Worm (Caenorhabditis elegans) whole organism, early embryonic: ENCODE results near the gene K11D12.11.

Experiments used
- B0310.2 ChIP-seq: sonication (generic microtip); optimal IDR thresholded peaks from 2 replicates; lab custom pipeline; 2016; ENCODE audit warnings: mild to moderate bottlenecking, missing genetic modification characterization, missing compliant biosample characterization
- F13C5.2 ChIP-seq: sonication (generic microtip); optimal IDR thresholded peaks from 2 replicates; lab custom pipeline; 2017; ENCODE audit warnings: mild to moderate bottlenecking, missing genetic modification characterization, inconsistent platforms, missing compliant biosample characterization
- aly-1 ChIP-seq: sonication (generic microtip); optimal IDR thresholded peaks from 2 replicates; lab custom pipeline; 2016; ENCODE audit warnings: missing genetic modification characterization, missing compliant biosample characterization
- ama-1 ChIP-seq: fragments of 150-350 bp; optimal IDR thresholded peaks from 2 replicates; lab custom pipeline; 2014
- ceh-13 ChIP-seq: fragments of 200-800 bp; sonication (Bioruptor generic); optimal IDR thresholded peaks from 2 replicates; lab custom pipeline; 2018; ENCODE audit warnings: mild to moderate bottlenecking, missing genetic modification characterization, missing compliant biosample characterization
- ceh-36 ChIP-seq: sonication (generic microtip); optimal IDR thresholded peaks from 2 replicates; lab custom pipeline; 2016; ENCODE audit warnings: missing genetic modification characterization, inconsistent platforms, missing compliant biosample characterization
- ets-7 ChIP-seq: sonication (generic microtip); optimal IDR thresholded peaks from 2 replicates; lab custom pipeline; 2016; ENCODE audit warnings: missing genotype, missing genetic modification characterization, missing compliant biosample characterization
- flt-1 ChIP-seq: fragments of 200-800 bp; sonication (Bioruptor generic); IDR thresholded peaks from 2 replicates; pipeline ENCODE4 v1.3.6; 2022; ENCODE audit warnings: missing genetic modification characterization, missing compliant biosample characterization
- hmbx-1 ChIP-seq: sonication (generic microtip); optimal IDR thresholded peaks from 2 replicates; lab custom pipeline; 2016; ENCODE audit warnings: mild to moderate bottlenecking, missing genetic modification characterization, missing compliant biosample characterization
- hmg-4 ChIP-seq: fragments of 200-800 bp; sonication (Bioruptor generic); optimal IDR thresholded peaks from 2 replicates; lab custom pipeline; 2018; ENCODE audit warnings: mild to moderate bottlenecking, missing genetic modification characterization, missing compliant biosample characterization
- hnd-1 ChIP-seq: sonication (generic microtip); optimal IDR thresholded peaks from 2 replicates; lab custom pipeline; 2016; ENCODE audit warnings: missing genetic modification characterization, missing compliant biosample characterization
- pes-1 ChIP-seq: fragments of 200-800 bp; sonication (Bioruptor generic); IDR thresholded peaks from 2 replicates; pipeline ENCODE4 v1.3.6; 2022; ENCODE audit warnings: missing genetic modification reagents, missing genetic modification characterization, missing compliant biosample characterization
- scrt-1 ChIP-seq: fragments of 200-800 bp; sonication (Bioruptor generic); IDR thresholded peaks from 2 replicates; pipeline ENCODE4 v1.3.6; 2022; ENCODE audit warnings: missing genetic modification characterization, missing compliant biosample characterization
- sea-1 ChIP-seq: fragments of 200-800 bp; sonication (Bioruptor generic); conservative IDR thresholded peaks from 2 replicates; pipeline ENCODE4 v1.3.6; 2022; ENCODE audit warnings: missing genetic modification characterization, missing compliant biosample characterization
- tbx-11 ChIP-seq: fragments of 200-800 bp; sonication (Bioruptor generic); IDR thresholded peaks from 2 replicates; pipeline ENCODE4 v1.3.6; 2022; ENCODE audit warnings: missing genetic modification characterization, missing compliant biosample characterization
- tbx-37 ChIP-seq: fragments of 200-800 bp; sonication (Bioruptor generic); conservative IDR thresholded peaks from 2 replicates; pipeline ENCODE4 v1.3.6; 2022; ENCODE audit warnings: missing genetic modification reagents, missing genetic modification characterization, missing compliant biosample characterization
- tra-4 ChIP-seq: sonication (generic microtip); optimal IDR thresholded peaks from 2 replicates; lab custom pipeline; 2017; ENCODE audit warnings: missing genetic modification characterization, missing compliant biosample characterization

The K11D12.11 gene

ce11 chrV:5031764-5032163 lies 7.6 kb downstream of the K11D12.11 start:
- TF ChIP-seq scrt-1 (GFP tag; lab: Robert Waterston, UW) (no peak), tbx-37 (GFP tag; lab: Robert Waterston, UW) (no peak), ets-7 (tag; lab: Kevin White, UChicago) (no peak), flt-1 (GFP tag; lab: Robert Waterston, UW) (no peak), tra-4 (no peak), hnd-1 (tag; lab: Kevin White, UChicago) (no peak), F13C5.2 (tag; lab: Kevin White, UChicago) (no peak), ceh-36 (no peak), B0310.2 (tag; lab: Kevin White, UChicago) (no peak), aly-1 (tag; lab: Kevin White, UChicago) (no peak)

DNA sequence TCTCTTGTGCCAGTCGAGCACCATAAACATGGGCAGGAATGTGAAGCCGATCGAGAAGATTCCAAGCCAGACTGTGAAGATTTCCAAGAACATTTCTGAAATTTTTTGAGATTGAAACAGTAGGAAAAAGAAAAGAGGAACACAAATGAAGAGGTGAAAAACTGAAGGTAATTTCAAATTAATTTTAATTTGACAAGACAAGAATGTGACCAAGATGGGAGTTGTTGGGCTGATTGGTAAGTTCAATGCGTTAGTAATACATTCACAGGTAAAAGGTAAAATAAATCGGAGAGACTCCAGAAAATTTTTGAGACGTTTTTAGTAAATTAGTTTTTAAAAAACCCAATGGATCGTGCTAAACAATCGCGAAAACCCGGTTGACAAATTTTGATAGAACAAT lies 8.7 kb downstream of the K11D12.11 start, which contains the start of gene swt-7:
swt-7 (minus strand) TSS at position 101 of the 400 bp plus-strand sequence.
- TF ChIP-seq ama-1 (lab: Kevin White, UChicago) (no peak), ceh-13 (GFP tag; lab: Kevin White, UChicago) (no peak), aly-1 (tag; lab: Kevin White, UChicago) (no peak), tbx-11 (no peak), ceh-36 (no peak)

DNA sequence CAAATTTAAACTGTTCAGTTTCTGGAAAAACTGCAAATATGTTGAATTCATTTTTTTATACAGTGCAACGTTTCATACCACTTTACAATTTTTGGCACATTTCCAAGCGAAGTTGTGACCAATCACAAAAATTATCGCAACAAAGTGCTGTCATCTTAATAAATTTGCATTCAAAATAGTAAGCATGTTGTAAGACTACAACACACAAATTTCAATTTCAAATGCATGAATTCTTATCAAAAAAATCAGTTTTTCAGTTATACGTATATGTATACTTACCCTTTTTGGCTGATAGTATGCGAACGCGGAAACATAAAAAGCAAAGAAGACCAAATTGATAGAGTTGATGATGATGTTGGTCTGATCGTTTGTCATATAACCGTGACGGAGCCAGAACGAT lies 9.2 kb downstream of the K11D12.11 start:
- TF ChIP-seq hmg-4 (GFP tag; lab: Kevin White, UChicago) (no peak), ama-1 (lab: Kevin White, UChicago) (no peak), B0310.2 (tag; lab: Kevin White, UChicago) (no peak), ceh-13 (GFP tag; lab: Kevin White, UChicago) (no peak)

DNA sequence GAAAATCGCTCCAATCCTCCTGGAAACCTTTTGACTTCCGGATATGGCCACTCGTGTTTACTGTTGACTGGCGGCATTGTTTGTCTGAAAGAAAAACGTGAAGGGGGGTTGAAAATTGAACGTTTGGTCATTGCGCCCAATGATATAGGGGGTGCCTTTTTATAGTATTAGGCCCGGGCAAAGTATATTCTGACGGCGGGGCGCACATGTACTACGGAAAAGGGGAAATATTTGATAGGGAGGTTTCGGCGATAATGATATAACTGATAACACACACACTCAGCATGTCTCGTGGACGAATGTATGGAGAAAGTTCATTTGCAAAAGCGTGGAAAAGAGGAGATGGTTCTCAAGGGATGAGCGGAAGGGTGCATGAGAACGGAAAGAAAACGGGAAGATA lies 11.8 kb downstream of the K11D12.11 start, which contains the start of gene cpt-4:
cpt-4 (minus strand) TSS at position 84 of the 400 bp plus-strand sequence.
- TF ChIP-seq B0310.2 (tag; lab: Kevin White, UChicago) = no peak
- TF ChIP-seq aly-1 (tag; lab: Kevin White, UChicago) = no peak
- TF ChIP-seq sea-1 = no peak
- TF ChIP-seq hmbx-1 (tag; lab: Kevin White, UChicago) = no peak
- TF ChIP-seq scrt-1 (GFP tag; lab: Robert Waterston, UW) = no peak
- no peak for TF ChIP-seq tra-4
- no peak for TF ChIP-seq ama-1 (lab: Kevin White, UChicago)
- no peak for TF ChIP-seq F13C5.2 (tag; lab: Kevin White, UChicago)
- TF ChIP-seq ets-7 (tag; lab: Kevin White, UChicago) = no peak
- no peak for TF ChIP-seq pes-1 (GFP tag; lab: Robert Waterston, UW)
- TF ChIP-seq tbx-37 (GFP tag; lab: Robert Waterston, UW) = no peak
- no peak for TF ChIP-seq ceh-13 (GFP tag; lab: Kevin White, UChicago)
- no peak for TF ChIP-seq flt-1 (GFP tag; lab: Robert Waterston, UW)
- no peak for TF ChIP-seq tbx-11
- TF ChIP-seq hmg-4 (GFP tag; lab: Kevin White, UChicago) = no peak
- TF ChIP-seq hnd-1 (tag; lab: Kevin White, UChicago) = no peak

DNA sequence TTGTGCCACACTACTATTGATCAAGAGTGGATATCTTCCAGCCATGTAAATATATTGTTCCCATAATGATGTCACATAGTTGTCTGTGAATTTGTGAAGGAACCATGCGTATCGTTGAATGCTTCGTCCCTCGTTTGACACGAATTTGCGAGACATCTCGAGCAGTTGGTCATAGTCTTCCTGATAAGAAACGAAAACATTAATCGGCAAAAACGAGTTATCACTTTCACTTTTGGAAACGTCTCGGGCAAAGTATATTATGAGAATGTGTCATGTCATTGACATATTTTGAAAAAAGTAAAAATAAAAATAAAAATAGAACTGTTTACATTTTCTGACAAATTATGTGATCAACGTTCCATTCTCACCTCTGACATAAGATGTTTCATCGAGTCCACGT lies 13.0 kb downstream of the K11D12.11 start:
- TF ChIP-seq tbx-11 (no peak), sea-1 (no peak), hnd-1 (tag; lab: Kevin White, UChicago) (no peak), scrt-1 (GFP tag; lab: Robert Waterston, UW) (no peak)

DNA sequence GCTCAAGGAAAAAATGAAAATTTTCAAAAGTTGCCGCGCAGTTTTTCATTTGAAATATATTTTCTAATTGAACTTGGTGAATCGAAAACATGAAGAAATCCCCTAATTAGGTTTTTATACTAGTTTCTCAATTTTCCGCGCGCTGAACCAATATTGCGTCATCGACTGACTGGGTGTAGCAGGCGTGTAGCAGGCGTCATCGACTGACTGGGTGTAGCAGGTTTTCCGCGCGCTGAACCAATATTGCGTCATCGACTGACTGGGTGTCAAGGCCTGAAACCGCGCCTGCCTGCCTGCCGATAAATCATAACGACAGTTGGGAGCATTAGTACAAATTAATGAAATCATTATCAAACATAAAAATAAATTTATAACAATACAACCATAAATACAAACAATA lies 16.0 kb downstream of the K11D12.11 start:
- TF ChIP-seq F13C5.2 (tag; lab: Kevin White, UChicago) (no peak), tbx-11 (no peak), flt-1 (GFP tag; lab: Robert Waterston, UW) (no peak), sea-1 (no peak), aly-1 (tag; lab: Kevin White, UChicago) (no peak), ets-7 (tag; lab: Kevin White, UChicago) (no peak), hmg-4 (GFP tag; lab: Kevin White, UChicago) (peak; percentile 37), ama-1 (lab: Kevin White, UChicago) (no peak)

ce11 chrV:5018810-5019274 lies 20.6 kb downstream of the K11D12.11 start, which contains the start of gene srr-4:
TSS of gene srr-4 (plus strand) at chrV:5019224.
- TF ChIP-seq F13C5.2 (tag; lab: Kevin White, UChicago) = no peak
- no peak for TF ChIP-seq flt-1 (GFP tag; lab: Robert Waterston, UW)
- TF ChIP-seq tbx-37 (GFP tag; lab: Robert Waterston, UW) = no peak
- TF ChIP-seq tra-4 = no peak
- no peak for TF ChIP-seq sea-1
- TF ChIP-seq ets-7 (tag; lab: Kevin White, UChicago) = no peak
- no peak for TF ChIP-seq tbx-11
- no peak for TF ChIP-seq ama-1 (lab: Kevin White, UChicago)
- no peak for TF ChIP-seq ceh-13 (GFP tag; lab: Kevin White, UChicago)
- TF ChIP-seq aly-1 (tag; lab: Kevin White, UChicago) = no peak

ce11 chrV:5018067-5018466 lies 21.3 kb downstream of the K11D12.11 start:
- TF ChIP-seq hmbx-1 (tag; lab: Kevin White, UChicago) = no peak

- no peak for TF ChIP-seq flt-1 (GFP tag; lab: Robert Waterston, UW)
- TF ChIP-seq hmbx-1 (tag; lab: Kevin White, UChicago) = no peak
- TF ChIP-seq sea-1 = no peak
- TF ChIP-seq hnd-1 (tag; lab: Kevin White, UChicago) = no peak
- no peak for TF ChIP-seq pes-1 (GFP tag; lab: Robert Waterston, UW)
- no peak for TF ChIP-seq tbx-11
- TF ChIP-seq B0310.2 (tag; lab: Kevin White, UChicago) = no peak
- no peak for TF ChIP-seq ceh-36
- no peak for TF ChIP-seq aly-1 (tag; lab: Kevin White, UChicago)
- TF ChIP-seq tra-4 = no peak
These were observed 22.7 kb downstream of the K11D12.11 start for ce11 chrV:5016728-5017127.
